Worm (Caenorhabditis elegans) whole organism, L1 larva: ENCODE measurements around the gene Y16B4A.2.
A peak's percentile ranks its signal among the peaks of the same experiment; 100 is the strongest.

Source experiments
- C34B4.2 ChIP-seq: sonication (generic microtip); optimal IDR thresholded peaks from 2 replicates; lab custom pipeline; 2017; ENCODE audit warnings: mild to moderate bottlenecking, missing genetic modification characterization, missing compliant biosample characterization
- F16B12.6 ChIP-seq: fragments of 150-350 bp; optimal IDR thresholded peaks from 2 replicates; lab custom pipeline; 2014; ENCODE audit warnings: missing biosample characterization, missing genetic modification characterization
- Y116A8C.19 ChIP-seq: sonication (generic microtip); optimal IDR thresholded peaks from 2 replicates; lab custom pipeline; 2016; ENCODE audit warnings: missing compliant biosample characterization, missing genetic modification characterization, borderline replicate concordance
- aha-1 ChIP-seq: fragments of 150-350 bp; optimal IDR thresholded peaks from 2 replicates; lab custom pipeline; 2014; ENCODE audit warnings: missing biosample characterization, missing genetic modification characterization
- alr-1 ChIP-seq: fragments of 200-800 bp; sonication (Bioruptor generic); optimal IDR thresholded peaks from 2 replicates; lab custom pipeline; 2018; ENCODE audit warnings: borderline replicate concordance, mild to moderate bottlenecking, missing genetic modification characterization, missing compliant biosample characterization
- blmp-1 ChIP-seq: fragments of 150-350 bp; optimal IDR thresholded peaks from 2 replicates; lab custom pipeline; 2014; ENCODE audit warnings: missing biosample characterization, missing genetic modification characterization
- ceh-63 ChIP-seq: fragments of 200-800 bp; sonication (Bioruptor generic); optimal IDR thresholded peaks from 2 replicates; lab custom pipeline; 2018; ENCODE audit warnings: mild to moderate bottlenecking, missing genetic modification characterization, missing compliant biosample characterization
- ceh-8 ChIP-seq: fragments of 200-800 bp; sonication (Bioruptor generic); optimal IDR thresholded peaks from 2 replicates; lab custom pipeline; 2018; ENCODE audit warnings: mild to moderate bottlenecking, missing genetic modification characterization, moderate library complexity, missing compliant biosample characterization
- ceh-82 ChIP-seq, 3 experiments: fragments of 150-350 bp in 1 of 3; sonication (generic microtip) in 2 of 3; optimal IDR thresholded peaks; 2 replicates each; lab custom pipeline; 2014 to 2017; ENCODE audit warnings: missing biosample characterization in 3 of 3, missing genetic modification characterization in 3 of 3
- dpl-1 ChIP-seq, 3 experiments: fragments of 150-350 bp in 2 of 3; sonication (generic microtip) in 1 of 3; optimal IDR thresholded peaks; 2 replicates each; lab custom pipeline; 2014 to 2017; ENCODE audit warnings: missing biosample characterization in 3 of 3, missing genetic modification characterization in 3 of 3, missing genetic modification reagents in 3 of 3
- elt-2 ChIP-seq: sonication (generic microtip); optimal IDR thresholded peaks from 2 replicates; lab custom pipeline; 2016; ENCODE audit warnings: missing genetic modification characterization, mild to moderate bottlenecking, inconsistent platforms, missing compliant biosample characterization, missing genetic modification reagents
- elt-3 ChIP-seq, 6 experiments: fragments of 150-350 bp in 1 of 6; sonication (generic microtip); optimal IDR thresholded peaks; 2 replicates each; lab custom pipeline; 2017 to 2018; ENCODE audit warnings: missing biosample characterization in 6 of 6, missing genetic modification characterization in 6 of 6, inconsistent platforms in 1 of 6
- ets-5 ChIP-seq: fragments of 200-800 bp; sonication (Bioruptor generic); IDR thresholded peaks from 2 replicates; pipeline ENCODE4 v1.3.6; 2022; ENCODE audit warnings: missing genetic modification characterization, missing compliant biosample characterization
- fkh-8 ChIP-seq: sonication (generic microtip); optimal IDR thresholded peaks from 2 replicates; lab custom pipeline; 2016; ENCODE audit warnings: mild to moderate bottlenecking, missing genetic modification characterization, missing compliant biosample characterization
- hlh-17 ChIP-seq: fragments of 200-800 bp; sonication (Bioruptor generic); optimal IDR thresholded peaks from 2 replicates; lab custom pipeline; 2018; ENCODE audit warnings: missing genetic modification characterization, mild to moderate bottlenecking, missing compliant biosample characterization, moderate library complexity, borderline replicate concordance
- irx-1 ChIP-seq: sonication (generic microtip); optimal IDR thresholded peaks from 2 replicates; lab custom pipeline; 2016; ENCODE audit warnings: missing genetic modification characterization, missing compliant biosample characterization
- isw-1 ChIP-seq: fragments of 200-800 bp; sonication (Bioruptor generic); IDR thresholded peaks from 2 replicates; pipeline ENCODE4 v1.3.6; 2022; ENCODE audit warnings: missing genetic modification characterization, missing compliant biosample characterization
- lin-13 ChIP-seq: fragments of 150-350 bp; optimal IDR thresholded peaks from 2 replicates; lab custom pipeline; 2014; ENCODE audit warnings: missing biosample characterization, missing genetic modification reagents, missing genetic modification characterization
- lin-14 ChIP-seq: fragments of 200-800 bp; sonication (Bioruptor generic); optimal IDR thresholded peaks from 2 replicates; lab custom pipeline; 2018; ENCODE audit warnings: mild to moderate bottlenecking, missing genetic modification characterization, moderate library complexity, missing compliant biosample characterization
- lin-15B ChIP-seq: fragments of 150-350 bp; sonication (generic microtip); optimal IDR thresholded peaks from 3 replicates; lab custom pipeline; 2014; ENCODE audit warnings: missing biosample characterization, missing genetic modification characterization
- lin-35 ChIP-seq, 2 experiments: fragments of 150-350 bp; optimal IDR thresholded peaks; 2 replicates each; lab custom pipeline; 2014; ENCODE audit warnings: missing biosample characterization in 2 of 2, missing genetic modification characterization in 2 of 2, missing genetic modification reagents in 2 of 2
- lin-39 ChIP-seq: fragments of 150-350 bp; optimal IDR thresholded peaks from 2 replicates; lab custom pipeline; 2014; ENCODE audit warnings: missing biosample characterization, missing genetic modification reagents, missing genetic modification characterization
- lir-3 ChIP-seq: sonication (generic microtip); optimal IDR thresholded peaks from 2 replicates; lab custom pipeline; 2016; ENCODE audit warnings: mild to moderate bottlenecking, missing genetic modification characterization, moderate library complexity, missing compliant biosample characterization; ENCODE audit not compliant: poor library complexity
- mab-9 ChIP-seq: fragments of 200-800 bp; sonication (Bioruptor generic); IDR thresholded peaks from 2 replicates; pipeline ENCODE4 v1.3.6; 2022; ENCODE audit warnings: missing genetic modification reagents, missing genetic modification characterization, missing compliant biosample characterization
- mdl-1 ChIP-seq, 2 experiments: fragments of 150-350 bp; optimal IDR thresholded peaks; 2 replicates each; lab custom pipeline; 2014 to 2017; ENCODE audit warnings: missing biosample characterization in 2 of 2, missing genetic modification characterization in 2 of 2, inconsistent platforms in 1 of 2
- mep-1 ChIP-seq: fragments of 150-350 bp; optimal IDR thresholded peaks from 2 replicates; lab custom pipeline; 2014; ENCODE audit warnings: missing biosample characterization, missing genetic modification characterization
- nhr-19 ChIP-seq: fragments of 200-800 bp; sonication (Bioruptor generic); conservative IDR thresholded peaks from 2 replicates; pipeline ENCODE4 v1.3.6; 2022; ENCODE audit warnings: missing genetic modification characterization, missing compliant biosample characterization
- nhr-20 ChIP-seq: sonication (generic microtip); optimal IDR thresholded peaks from 2 replicates; lab custom pipeline; 2016; ENCODE audit warnings: mild to moderate bottlenecking, missing genetic modification characterization, missing compliant biosample characterization
- nhr-237 ChIP-seq: fragments of 150-350 bp; optimal IDR thresholded peaks from 2 replicates; lab custom pipeline; 2014; ENCODE audit warnings: missing biosample characterization, missing genetic modification characterization
- nhr-28 ChIP-seq: fragments of 150-350 bp; optimal IDR thresholded peaks from 2 replicates; lab custom pipeline; 2014; ENCODE audit warnings: missing biosample characterization, missing genetic modification characterization
- nhr-47 ChIP-seq: sonication (generic microtip); optimal IDR thresholded peaks from 2 replicates; lab custom pipeline; 2016; ENCODE audit warnings: mild to moderate bottlenecking, missing genetic modification characterization, moderate library complexity, missing compliant biosample characterization
- nhr-71 ChIP-seq: sonication (generic microtip); optimal IDR thresholded peaks from 2 replicates; lab custom pipeline; 2016; ENCODE audit warnings: mild to moderate bottlenecking, missing genetic modification characterization, moderate library complexity, missing compliant biosample characterization
- nhr-76 ChIP-seq: sonication (generic microtip); optimal IDR thresholded peaks from 2 replicates; lab custom pipeline; 2017; ENCODE audit warnings: missing biosample characterization, missing genetic modification characterization
- nhr-85 ChIP-seq: sonication (generic microtip); peaks from one replicate; lab custom pipeline; 2016; ENCODE audit warnings: missing genetic modification characterization, inconsistent platforms, missing compliant biosample characterization
- nhr-90 ChIP-seq: sonication (generic microtip); optimal IDR thresholded peaks from 2 replicates; lab custom pipeline; 2016; ENCODE audit warnings: mild to moderate bottlenecking, missing genetic modification characterization, missing compliant biosample characterization; ENCODE audit not compliant: poor library complexity
- rnt-1 ChIP-seq: sonication (generic microtip); optimal IDR thresholded peaks from 2 replicates; lab custom pipeline; 2016; ENCODE audit warnings: mild to moderate bottlenecking, missing genetic modification characterization, moderate library complexity, missing compliant biosample characterization
- snu-23 ChIP-seq: sonication (generic microtip); optimal IDR thresholded peaks from 2 replicates; lab custom pipeline; 2016; ENCODE audit warnings: missing genetic modification characterization, missing compliant biosample characterization
- sox-4 ChIP-seq: sonication (generic microtip); optimal IDR thresholded peaks from 2 replicates; lab custom pipeline; 2016; ENCODE audit warnings: missing genetic modification characterization, missing compliant biosample characterization
- swsn-7 ChIP-seq: sonication (generic microtip); optimal IDR thresholded peaks from 2 replicates; lab custom pipeline; 2016; ENCODE audit warnings: missing genetic modification characterization, missing compliant biosample characterization
- tlp-1 ChIP-seq: fragments of 150-350 bp; optimal IDR thresholded peaks from 2 replicates; lab custom pipeline; 2014; ENCODE audit warnings: missing biosample characterization, missing genetic modification characterization
- unc-86 ChIP-seq: sonication (generic microtip); optimal IDR thresholded peaks from 2 replicates; lab custom pipeline; 2016; ENCODE audit warnings: missing genetic modification characterization, missing compliant biosample characterization
- unc-98 ChIP-seq: fragments of 200-800 bp; sonication (Bioruptor generic); IDR thresholded peaks from 2 replicates; pipeline ENCODE4 v1.3.6; 2022; ENCODE audit warnings: missing genetic modification characterization, missing compliant biosample characterization
- vab-15 ChIP-seq: sonication (generic microtip); optimal IDR thresholded peaks from 2 replicates; lab custom pipeline; 2017; ENCODE audit warnings: missing genotype, mild to moderate bottlenecking, missing genetic modification characterization, missing compliant biosample characterization
- zip-4 ChIP-seq: fragments of 200-800 bp; sonication (Bioruptor generic); optimal IDR thresholded peaks from 2 replicates; lab custom pipeline; 2018; ENCODE audit warnings: mild to moderate bottlenecking, missing genetic modification characterization, moderate library complexity, missing compliant biosample characterization
- ztf-4 ChIP-seq: fragments of 150-350 bp; optimal IDR thresholded peaks from 2 replicates; lab custom pipeline; 2014; ENCODE audit warnings: missing biosample characterization, missing genetic modification characterization

The Y16B4A.2 gene

DNA sequence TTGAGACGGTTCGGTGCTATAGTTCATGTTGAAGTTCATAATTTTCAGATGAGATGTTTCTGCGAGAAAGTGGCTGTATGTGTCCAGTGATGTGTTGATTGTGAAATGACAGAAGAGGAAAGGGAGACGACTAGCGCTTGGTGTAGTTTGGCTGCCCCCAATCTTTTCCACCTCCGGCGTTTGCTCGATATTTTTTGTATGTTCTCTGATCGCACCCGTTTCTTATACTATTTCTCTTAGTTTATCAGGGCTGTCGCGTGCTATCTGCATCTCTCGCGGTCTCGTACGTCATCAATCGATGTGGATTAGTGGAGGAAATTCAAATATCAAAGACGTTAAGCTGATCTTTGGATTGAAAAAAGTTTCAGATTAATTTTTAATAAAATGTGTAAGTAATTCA lies 39.1 kb upstream of the Y16B4A.2 start, which contains the start of gene atf-4 (continued):
- peak; percentile 57 to 73 (median 70) for TF ChIP-seq dpl-1 (GFP tag; optimal IDR thresholded peaks at IDR 0.05; lab: Kevin White, UChicago)
- TF ChIP-seq snu-23 (GFP tag; lab: Kevin White, UChicago), result peak; percentile 86
- no peak for TF ChIP-seq lin-15B (tag; lab: Kevin White, UChicago)
- TF ChIP-seq elt-3 (tag; optimal IDR thresholded peaks at IDR 0.05; lab: Kevin White, UChicago), result peak in 2 of 6 experiments; percentile 43 to 56
- peak; percentile 34 for TF ChIP-seq unc-86 (tag; lab: Kevin White, UChicago)
- peak; percentile 28 for TF ChIP-seq irx-1 (tag; lab: Kevin White, UChicago)
- 0 out of 2 replicates have a peak, but pooled peaks have one; percentile 47 for TF ChIP-seq mab-9 (GFP tag; lab: Robert Waterston, UW)
- peak; percentile 80 for TF ChIP-seq fkh-8 (tag; lab: Kevin White, UChicago)
- TF ChIP-seq nhr-19 (GFP tag; lab: Robert Waterston, UW), result peak; percentile 91
- no peak for TF ChIP-seq Y116A8C.19
- peak; percentile 82 for TF ChIP-seq nhr-47 (tag; lab: Kevin White, UChicago)
- TF ChIP-seq nhr-85, result peak; percentile 85
- TF ChIP-seq lin-13 (GFP tag; lab: Kevin White, UChicago), result peak; percentile 49
- no peak for TF ChIP-seq nhr-28 (tag; lab: Kevin White, UChicago)
- TF ChIP-seq tlp-1 (tag; lab: Kevin White, UChicago), result no peak
- peak; percentile 76 for TF ChIP-seq mep-1
- TF ChIP-seq swsn-7 (tag; lab: Kevin White, UChicago), result peak; percentile 72
- TF ChIP-seq lir-3, result no peak
- peak; percentile 90 for TF ChIP-seq lin-14 (GFP tag; lab: Kevin White, UChicago)
- TF ChIP-seq alr-1, result no peak
- TF ChIP-seq nhr-76, result no peak
- no peak for TF ChIP-seq ets-5 (GFP tag; lab: Robert Waterston, UW)
- TF ChIP-seq aha-1, result no peak
- TF ChIP-seq F16B12.6 (tag; lab: Kevin White, UChicago), result no peak
- TF ChIP-seq unc-98 (GFP tag; lab: Robert Waterston, UW), result no peak
- no peak for TF ChIP-seq C34B4.2 (tag; lab: Kevin White, UChicago)
- peak; percentile 16 for TF ChIP-seq sox-4 (tag; lab: Kevin White, UChicago)
- no peak for TF ChIP-seq ceh-8 (GFP tag; lab: Kevin White, UChicago)
- no peak for TF ChIP-seq ceh-63
- peak; percentile 10 for TF ChIP-seq nhr-237 (tag; lab: Kevin White, UChicago)
- no peak for TF ChIP-seq isw-1 (GFP tag; lab: Robert Waterston, UW)
- peak; percentile 48 for TF ChIP-seq ztf-4 (tag; lab: Kevin White, UChicago)
- no peak for TF ChIP-seq vab-15 (tag; lab: Kevin White, UChicago)
- TF ChIP-seq mdl-1 (tag; optimal IDR thresholded peaks at IDR 0.05; lab: Kevin White, UChicago), result peak in 1 of 2 experiments; percentile 87
- TF ChIP-seq rnt-1 (tag; lab: Kevin White, UChicago), result peak; percentile 74
- peak; percentile 92 for TF ChIP-seq nhr-71
- peak; percentile 33 for TF ChIP-seq lin-39 (tag; lab: Kevin White, UChicago)
- no peak for TF ChIP-seq hlh-17 (GFP tag; lab: Kevin White, UChicago)

DNA sequence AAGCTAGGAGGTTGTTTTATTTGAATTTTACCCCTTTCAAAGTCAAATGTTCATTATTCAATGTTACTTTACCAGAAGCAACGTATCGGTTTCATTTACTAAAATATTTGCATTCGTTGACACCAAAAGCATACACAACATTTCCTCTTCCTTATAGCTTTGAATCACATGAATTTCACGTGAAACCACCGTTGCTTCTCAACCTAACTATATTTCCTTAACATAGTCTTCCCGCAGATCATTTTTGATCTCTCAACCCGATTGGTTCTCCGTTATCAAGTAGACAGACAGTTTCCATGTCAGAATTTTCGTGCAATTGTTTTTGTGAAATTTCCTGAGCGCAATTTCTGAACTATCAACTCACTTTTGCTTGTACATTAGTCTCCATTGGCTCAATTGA lies 38.3 kb upstream of the Y16B4A.2 start:
- TF ChIP-seq ceh-82 (tag; optimal IDR thresholded peaks at IDR 0.05; lab: Kevin White, UChicago), result no peak
- TF ChIP-seq nhr-19 (GFP tag; lab: Robert Waterston, UW), result peak; percentile 35
- peak; percentile 5 for TF ChIP-seq lin-14 (GFP tag; lab: Kevin White, UChicago)
- TF ChIP-seq snu-23 (GFP tag; lab: Kevin White, UChicago), result peak; percentile 14
- TF ChIP-seq nhr-71, result peak; percentile 32
- TF ChIP-seq nhr-85, result peak; percentile 53
- peak; percentile 12 for TF ChIP-seq nhr-90 (tag; lab: Kevin White, UChicago)
- no peak for TF ChIP-seq rnt-1 (tag; lab: Kevin White, UChicago)
- TF ChIP-seq blmp-1 (tag; lab: Kevin White, UChicago), result peak; percentile 38
- TF ChIP-seq elt-3 (tag; optimal IDR thresholded peaks at IDR 0.05; lab: Kevin White, UChicago), result peak in 1 of 6 experiments; percentile 38
- TF ChIP-seq elt-2 (tag; lab: Kevin White, UChicago), result peak; percentile 42
- peak in 1 of 2 experiments; percentile 16 for TF ChIP-seq lin-35 (GFP tag; optimal IDR thresholded peaks at IDR 0.05; lab: Kevin White, UChicago)
- TF ChIP-seq zip-4, result no peak
- TF ChIP-seq nhr-20 (tag; lab: Kevin White, UChicago), result peak; percentile 40
- TF ChIP-seq, all 84 proteins: peak for 11
